Worm (Caenorhabditis elegans) whole organism, L2 larva: ENCODE data around the gene F49H12.7.
A peak's percentile ranks its signal among the peaks of the same experiment; 100 is the strongest.

Experiments used
- C34F6.9 ChIP-seq: fragments of 150-350 bp; optimal IDR thresholded peaks from 2 replicates; lab custom pipeline; 2014; ENCODE audit warnings: missing biosample characterization, missing genetic modification characterization
- F13H6.1 ChIP-seq: sonication (generic microtip); optimal IDR thresholded peaks from 2 replicates; lab custom pipeline; 2016; ENCODE audit warnings: missing genetic modification characterization, missing compliant biosample characterization
- R02D3.7 ChIP-seq: fragments of 150-350 bp; optimal IDR thresholded peaks from 2 replicates; lab custom pipeline; 2014; ENCODE audit warnings: missing biosample characterization, missing genetic modification characterization
- Y55F3AM.14 ChIP-seq: fragments of 200-800 bp; sonication (Bioruptor generic); optimal IDR thresholded peaks from 2 replicates; lab custom pipeline; 2018; ENCODE audit warnings: mild to moderate bottlenecking, missing genetic modification characterization, missing compliant biosample characterization
- ZK546.5 ChIP-seq: sonication (generic microtip); optimal IDR thresholded peaks from 2 replicates; lab custom pipeline; 2017; ENCODE audit warnings: missing biosample characterization, missing genetic modification characterization
- alr-1 ChIP-seq: fragments of 150-350 bp; optimal IDR thresholded peaks from 2 replicates; lab custom pipeline; 2014; ENCODE audit warnings: missing biosample characterization, missing genetic modification characterization
- aly-2 ChIP-seq: fragments of 150-350 bp; optimal IDR thresholded peaks from 2 replicates; lab custom pipeline; 2014; ENCODE audit warnings: missing biosample characterization, missing genetic modification characterization
- ama-1 ChIP-seq: fragments of 150-350 bp; optimal IDR thresholded peaks from 2 replicates; lab custom pipeline; 2018; ENCODE audit warnings: inconsistent platforms
- blmp-1 ChIP-seq: sonication (generic microtip); optimal IDR thresholded peaks from 2 replicates; lab custom pipeline; 2017; ENCODE audit warnings: missing genetic modification characterization, mild to moderate bottlenecking, missing compliant biosample characterization, antibody characterized with exemption, moderate library complexity; ENCODE audit not compliant: insufficient read depth
- ceh-16 ChIP-seq: fragments of 150-350 bp; optimal IDR thresholded peaks from 2 replicates; lab custom pipeline; 2014; ENCODE audit warnings: missing biosample characterization, missing genetic modification characterization
- ceh-82 ChIP-seq: fragments of 150-350 bp; optimal IDR thresholded peaks from 2 replicates; lab custom pipeline; 2014; ENCODE audit warnings: missing biosample characterization, missing genetic modification characterization
- crh-2 ChIP-seq: sonication (generic microtip); optimal IDR thresholded peaks from 2 replicates; lab custom pipeline; 2017; ENCODE audit warnings: missing biosample characterization, missing genetic modification characterization
- dmd-4 ChIP-seq: sonication (generic microtip); optimal IDR thresholded peaks from 2 replicates; lab custom pipeline; 2017; ENCODE audit warnings: missing biosample characterization, missing genetic modification characterization
- egl-27 ChIP-seq: sonication (generic microtip); optimal IDR thresholded peaks from 3 replicates; lab custom pipeline; 2017; ENCODE audit warnings: missing biosample characterization, missing genetic modification reagents, missing genetic modification characterization
- elt-1 ChIP-seq: fragments of 150-350 bp; optimal IDR thresholded peaks from 2 replicates; lab custom pipeline; 2014; ENCODE audit warnings: missing biosample characterization, missing genetic modification characterization
- elt-3 ChIP-seq: sonication (generic microtip); optimal IDR thresholded peaks from 2 replicates; lab custom pipeline; 2017; ENCODE audit warnings: missing biosample characterization, missing genetic modification characterization
- fos-1 ChIP-seq: fragments of 150-350 bp; optimal IDR thresholded peaks from 2 replicates; lab custom pipeline; 2014; ENCODE audit warnings: missing biosample characterization, missing genetic modification characterization
- gmeb-1 ChIP-seq: fragments of 150-350 bp; optimal IDR thresholded peaks from 2 replicates; lab custom pipeline; 2014; ENCODE audit warnings: missing biosample characterization, missing genetic modification characterization
- lin-11 ChIP-seq: fragments of 150-350 bp; sonication (generic microtip); optimal IDR thresholded peaks from 2 replicates; lab custom pipeline; 2014; ENCODE audit warnings: missing biosample characterization, missing genetic modification characterization, inconsistent platforms, mixed read lengths
- lin-13 ChIP-seq: fragments of 150-350 bp; optimal IDR thresholded peaks from 2 replicates; lab custom pipeline; 2014; ENCODE audit warnings: missing biosample characterization, missing genetic modification reagents, missing genetic modification characterization
- lin-39 ChIP-seq: fragments of 150-350 bp; optimal IDR thresholded peaks from 2 replicates; lab custom pipeline; 2014; ENCODE audit warnings: missing biosample characterization, missing genetic modification reagents, missing genetic modification characterization
- lsy-2 ChIP-seq, 2 experiments: fragments of 150-350 bp in 1 of 2; sonication (generic microtip) in 1 of 2; optimal IDR thresholded peaks; 2 replicates each; lab custom pipeline; 2014 to 2017; ENCODE audit warnings: missing biosample characterization in 2 of 2, missing genetic modification characterization in 2 of 2
- mab-5 ChIP-seq: fragments of 150-350 bp; optimal IDR thresholded peaks from 2 replicates; lab custom pipeline; 2014; ENCODE audit warnings: missing biosample characterization, missing genetic modification characterization
- mbf-1 ChIP-seq: sonication (generic microtip); optimal IDR thresholded peaks from 2 replicates; lab custom pipeline; 2017; ENCODE audit warnings: missing biosample characterization, missing genetic modification characterization
- mdl-1 ChIP-seq, 2 experiments: fragments of 150-350 bp in 1 of 2; sonication (generic microtip) in 1 of 2; optimal IDR thresholded peaks; 2 replicates each; lab custom pipeline; 2017; ENCODE audit warnings: missing biosample characterization in 2 of 2, missing genetic modification characterization in 2 of 2
- nhr-10 ChIP-seq: sonication (generic microtip); optimal IDR thresholded peaks from 2 replicates; lab custom pipeline; 2017; ENCODE audit warnings: missing biosample characterization, missing genetic modification characterization
- nhr-11 ChIP-seq: fragments of 150-350 bp; optimal IDR thresholded peaks from 2 replicates; lab custom pipeline; 2014; ENCODE audit warnings: missing biosample characterization, missing genetic modification characterization
- nhr-12 ChIP-seq: fragments of 150-350 bp; optimal IDR thresholded peaks from 2 replicates; lab custom pipeline; 2014; ENCODE audit warnings: missing biosample characterization, missing genetic modification characterization
- nhr-129 ChIP-seq: fragments of 150-350 bp; optimal IDR thresholded peaks from 2 replicates; lab custom pipeline; 2014; ENCODE audit warnings: missing biosample characterization, missing genetic modification characterization
- nhr-21 ChIP-seq: fragments of 150-350 bp; optimal IDR thresholded peaks from 2 replicates; lab custom pipeline; 2014; ENCODE audit warnings: missing biosample characterization, missing genetic modification characterization
- nhr-237 ChIP-seq: fragments of 150-350 bp; optimal IDR thresholded peaks from 2 replicates; lab custom pipeline; 2014; ENCODE audit warnings: missing biosample characterization, missing genetic modification characterization
- nhr-25 ChIP-seq: fragments of 150-350 bp; sonication (generic microtip); optimal IDR thresholded peaks from 3 replicates; lab custom pipeline; 2014; ENCODE audit warnings: missing biosample characterization, missing genetic modification characterization
- nhr-6 ChIP-seq: fragments of 150-350 bp; optimal IDR thresholded peaks from 2 replicates; lab custom pipeline; 2014; ENCODE audit warnings: missing biosample characterization, missing genetic modification characterization
- nhr-77 ChIP-seq: fragments of 150-350 bp; optimal IDR thresholded peaks from 2 replicates; lab custom pipeline; 2014; ENCODE audit warnings: missing biosample characterization, missing genetic modification characterization
- peb-1 ChIP-seq: fragments of 150-350 bp; optimal IDR thresholded peaks from 2 replicates; lab custom pipeline; 2014; ENCODE audit warnings: missing biosample characterization, missing genetic modification characterization
- sem-4 ChIP-seq: fragments of 150-350 bp; optimal IDR thresholded peaks from 2 replicates; lab custom pipeline; 2014; ENCODE audit warnings: missing biosample characterization, missing genetic modification reagents, missing genetic modification characterization
- sma-3 ChIP-seq: sonication (generic microtip); optimal IDR thresholded peaks from 2 replicates; lab custom pipeline; 2016; ENCODE audit warnings: missing genetic modification reagents, missing genetic modification characterization, missing compliant biosample characterization
- sma-9 ChIP-seq, 2 experiments: fragments of 150-350 bp in 1 of 2; sonication (generic microtip) in 1 of 2; optimal IDR thresholded peaks; 2 replicates each; lab custom pipeline; 2014 to 2016; ENCODE audit warnings: missing genetic modification characterization in 2 of 2, mild to moderate bottlenecking in 1 of 2, missing biosample characterization in 1 of 2, missing compliant biosample characterization in 1 of 2, missing genetic modification reagents in 1 of 2, moderate library complexity in 1 of 2
- snpc-4 ChIP-seq: fragments of 150-350 bp; optimal IDR thresholded peaks from 2 replicates; lab custom pipeline; 2014; ENCODE audit warnings: missing biosample characterization, missing genetic modification characterization
- unc-39 ChIP-seq: fragments of 150-350 bp; optimal IDR thresholded peaks from 2 replicates; lab custom pipeline; 2014; ENCODE audit warnings: missing biosample characterization, missing genetic modification characterization
- unc-55 ChIP-seq: fragments of 150-350 bp; sonication (generic microtip); optimal IDR thresholded peaks from 3 replicates; lab custom pipeline; 2014; ENCODE audit warnings: missing biosample characterization, missing genetic modification reagents, missing genetic modification characterization
- unc-62 ChIP-seq: fragments of 150-350 bp; optimal IDR thresholded peaks from 2 replicates; lab custom pipeline; 2014; ENCODE audit warnings: missing biosample characterization, missing genetic modification reagents, missing genetic modification characterization
- zag-1 ChIP-seq: fragments of 150-350 bp; optimal IDR thresholded peaks from 2 replicates; lab custom pipeline; 2014; ENCODE audit warnings: missing biosample characterization, missing genetic modification characterization
- ztf-1 ChIP-seq: fragments of 200-800 bp; sonication (Bioruptor generic); conservative IDR thresholded peaks from 2 replicates; pipeline ENCODE4 v1.3.6; 2022; ENCODE audit warnings: missing genetic modification characterization, missing compliant biosample characterization
- ztf-11 ChIP-seq: sonication (generic microtip); optimal IDR thresholded peaks from 2 replicates; lab custom pipeline; 2017; ENCODE audit warnings: missing biosample characterization, missing genetic modification characterization
- ztf-4 ChIP-seq: fragments of 150-350 bp; optimal IDR thresholded peaks from 2 replicates; lab custom pipeline; 2014; ENCODE audit warnings: missing biosample characterization, missing genetic modification characterization

F49H12.7 gene

ce11 chrX:2085494-2085893 is 20.7 kb downstream of the F49H12.7 start:
- TF ChIP-seq nhr-6 (tag; lab: Kevin White, UChicago) = no peak
- TF ChIP-seq unc-55 (GFP tag; lab: Kevin White, UChicago) = peak; percentile 8
- TF ChIP-seq C34F6.9 = peak; percentile 3

- TF ChIP-seq lin-39 (no peak), lin-13 (GFP tag; lab: Kevin White, UChicago) (no peak), ama-1 (no peak), aly-2 (tag; lab: Kevin White, UChicago) (no peak), mdl-1 (tag; optimal IDR thresholded peaks at IDR 0.05; lab: Kevin White, UChicago) (no peak), nhr-77 (tag; lab: Kevin White, UChicago) (no peak), nhr-11 (tag; lab: Kevin White, UChicago) (no peak), nhr-21 (tag; lab: Kevin White, UChicago) (no peak), sma-3 (GFP tag; lab: Kevin White, UChicago) (no peak), elt-3 (tag; lab: Kevin White, UChicago) (no peak), ztf-4 (tag; lab: Kevin White, UChicago) (no peak), mbf-1 (tag; lab: Kevin White, UChicago) (no peak), lin-11 (tag; lab: Kevin White, UChicago) (no peak), egl-27 (tag; lab: Kevin White, UChicago) (no peak), zag-1 (no peak), nhr-237 (no peak)
Measured at ce11 chrX:2087716-2088115, 22.9 kb downstream of the F49H12.7 start.

DNA sequence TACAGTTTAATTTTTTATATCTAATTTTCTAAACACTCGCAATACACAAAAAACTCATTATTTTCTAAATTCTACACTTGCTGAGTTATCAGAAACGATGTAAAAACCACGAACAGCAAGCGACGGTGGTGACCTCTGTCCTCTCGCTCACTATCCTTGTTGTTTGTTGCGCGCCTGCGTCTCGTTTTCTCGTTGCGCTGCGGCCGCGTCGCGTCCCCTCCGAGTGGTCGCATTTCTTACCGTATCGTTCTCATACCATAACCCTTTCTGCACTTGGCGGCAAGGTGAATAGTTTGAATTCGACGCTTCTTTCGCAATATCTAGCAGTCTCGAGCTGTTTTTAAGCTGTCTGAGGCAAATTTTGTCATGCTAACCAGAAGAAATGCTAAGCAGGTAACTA is 24.6 kb downstream of the F49H12.7 start, which contains the start of gene lsy-2:
Gene lsy-2 (plus strand): TSS at position 271 of the 400 bp plus-strand sequence.
- TF ChIP-seq alr-1 (tag; lab: Kevin White, UChicago) (no peak), lsy-2 (tag; optimal IDR thresholded peaks at IDR 0.05; lab: Kevin White, UChicago) (no peak), snpc-4 (tag; lab: Kevin White, UChicago) (no peak), mbf-1 (tag; lab: Kevin White, UChicago) (no peak), ceh-16 (tag; lab: Kevin White, UChicago) (no peak), unc-62 (GFP tag; lab: Kevin White, UChicago) (no peak), ztf-1 (GFP tag; lab: Robert Waterston, UW) (no peak), blmp-1 (tag; lab: Kevin White, UChicago) (peak; percentile 29), nhr-25 (peak; percentile 68), lin-13 (GFP tag; lab: Kevin White, UChicago) (peak; percentile 38), ama-1 (no peak), ceh-82 (no peak), unc-55 (GFP tag; lab: Kevin White, UChicago) (peak; percentile 33), nhr-12 (tag; lab: Kevin White, UChicago) (no peak), unc-39 (tag; lab: Kevin White, UChicago) (no peak), peb-1 (tag; lab: Kevin White, UChicago) (no peak), ztf-11 (no peak), sma-9 (GFP tag; optimal IDR thresholded peaks at IDR 0.05; lab: Kevin White, UChicago) (no peak), sma-9 (tag; optimal IDR thresholded peaks at IDR 0.05; lab: Kevin White, UChicago) (no peak), egl-27 (tag; lab: Kevin White, UChicago) (no peak), ztf-4 (tag; lab: Kevin White, UChicago) (no peak), nhr-129 (tag; lab: Kevin White, UChicago) (peak; percentile 60), Y55F3AM.14 (GFP tag; lab: Kevin White, UChicago) (no peak), mab-5 (tag; lab: Kevin White, UChicago) (no peak), R02D3.7 (no peak), crh-2 (tag; lab: Kevin White, UChicago) (peak; percentile 25), ZK546.5 (no peak), nhr-11 (tag; lab: Kevin White, UChicago) (no peak), elt-3 (tag; lab: Kevin White, UChicago) (no peak), lin-11 (tag; lab: Kevin White, UChicago) (peak; percentile 22), aly-2 (tag; lab: Kevin White, UChicago) (no peak), C34F6.9 (peak; percentile 42), zag-1 (no peak), mdl-1 (tag; optimal IDR thresholded peaks at IDR 0.05; lab: Kevin White, UChicago) (no peak), nhr-10 (tag; lab: Kevin White, UChicago) (no peak), F13H6.1 (peak; percentile 31), elt-1 (tag; lab: Kevin White, UChicago) (no peak), sem-4 (tag; lab: Kevin White, UChicago) (peak; percentile 12), nhr-21 (tag; lab: Kevin White, UChicago) (peak; percentile 41), dmd-4 (no peak), gmeb-1 (peak; percentile 61), nhr-237 (no peak), fos-1 (tag; lab: Kevin White, UChicago) (peak; percentile 31), sma-3 (GFP tag; lab: Kevin White, UChicago) (peak; percentile 46)
